Worm (Caenorhabditis elegans): ENCODE data around the gene T05A7.3.

- no peak for TF ChIP-seq snpc-4 (tag; optimal IDR thresholded peaks at IDR 0.05)
- TF ChIP-seq nhr-12 (tag; optimal IDR thresholded peaks at IDR 0.05) = no peak
- TF ChIP-seq ces-1 (GFP tag; optimal IDR thresholded peaks at IDR 0.05) = no peak
- no peak for TF ChIP-seq pha-4 (tag; optimal IDR thresholded peaks at IDR 0.05)
- TF ChIP-seq nhr-237 (tag; optimal IDR thresholded peaks at IDR 0.05) = no peak
- TF ChIP-seq nhr-2 (tag; optimal IDR thresholded peaks at IDR 0.05) = no peak
- no peak for TF ChIP-seq zip-8 (tag; optimal IDR thresholded peaks at IDR 0.05)
- TF ChIP-seq elt-3 (tag; optimal IDR thresholded peaks at IDR 0.05) = no peak
- no peak for TF ChIP-seq mep-1 (tag; optimal IDR thresholded peaks at IDR 0.05)
- TF ChIP-seq elt-1 (tag; optimal IDR thresholded peaks at IDR 0.05; ENCODE audit: borderline replicate concordance, insufficient read depth) = no peak
- no peak for TF ChIP-seq blmp-1 (tag; optimal IDR thresholded peaks at IDR 0.05)
- TF ChIP-seq flh-1 (GFP tag; optimal IDR thresholded peaks at IDR 0.05) = no peak
- no peak for TF ChIP-seq lin-32 (GFP tag; optimal IDR thresholded peaks at IDR 0.05)
- TF ChIP-seq mab-5 (tag; optimal IDR thresholded peaks at IDR 0.05) = no peak
Measured at ce11 chrII:4626606-4627005, 49.0 kb upstream of the T05A7.3 start, which contains the start of gene F35D11.1.

Data from whole organism, mixed stage, embryonic.